Fruit fly (Drosophila melanogaster) whole organism: ENCODE results near the gene nrv1.

Source experiments
- CG8478 ChIP-seq: fragments of >200 bp; optimal IDR thresholded peaks from 2 replicates; lab custom pipeline; 2018; ENCODE audit warnings: inconsistent platforms
- Dll ChIP-seq: fragments of >200 bp; optimal IDR thresholded peaks from 2 replicates; lab custom pipeline; 2017
- EcR ChIP-seq, 2 experiments: fragments of >200 bp; optimal IDR thresholded peaks; 2 replicates each; lab custom pipeline; 2017; ENCODE audit warnings: missing biosample characterization in 2 of 2, missing genetic modification characterization in 2 of 2, missing genetic modification reagents in 2 of 2
- pan ChIP-seq: fragments of >200 bp; optimal IDR thresholded peaks from 2 replicates; lab custom pipeline; 2017
- psq ChIP-seq: fragments of >200 bp; optimal IDR thresholded peaks from 2 replicates; lab custom pipeline; 2017
- usp ChIP-seq: fragments of >200 bp; optimal IDR thresholded peaks from 2 replicates; lab custom pipeline; 2017; ENCODE audit warnings: missing biosample characterization, missing genetic modification characterization, mixed read lengths

Gene nrv1

DNA sequence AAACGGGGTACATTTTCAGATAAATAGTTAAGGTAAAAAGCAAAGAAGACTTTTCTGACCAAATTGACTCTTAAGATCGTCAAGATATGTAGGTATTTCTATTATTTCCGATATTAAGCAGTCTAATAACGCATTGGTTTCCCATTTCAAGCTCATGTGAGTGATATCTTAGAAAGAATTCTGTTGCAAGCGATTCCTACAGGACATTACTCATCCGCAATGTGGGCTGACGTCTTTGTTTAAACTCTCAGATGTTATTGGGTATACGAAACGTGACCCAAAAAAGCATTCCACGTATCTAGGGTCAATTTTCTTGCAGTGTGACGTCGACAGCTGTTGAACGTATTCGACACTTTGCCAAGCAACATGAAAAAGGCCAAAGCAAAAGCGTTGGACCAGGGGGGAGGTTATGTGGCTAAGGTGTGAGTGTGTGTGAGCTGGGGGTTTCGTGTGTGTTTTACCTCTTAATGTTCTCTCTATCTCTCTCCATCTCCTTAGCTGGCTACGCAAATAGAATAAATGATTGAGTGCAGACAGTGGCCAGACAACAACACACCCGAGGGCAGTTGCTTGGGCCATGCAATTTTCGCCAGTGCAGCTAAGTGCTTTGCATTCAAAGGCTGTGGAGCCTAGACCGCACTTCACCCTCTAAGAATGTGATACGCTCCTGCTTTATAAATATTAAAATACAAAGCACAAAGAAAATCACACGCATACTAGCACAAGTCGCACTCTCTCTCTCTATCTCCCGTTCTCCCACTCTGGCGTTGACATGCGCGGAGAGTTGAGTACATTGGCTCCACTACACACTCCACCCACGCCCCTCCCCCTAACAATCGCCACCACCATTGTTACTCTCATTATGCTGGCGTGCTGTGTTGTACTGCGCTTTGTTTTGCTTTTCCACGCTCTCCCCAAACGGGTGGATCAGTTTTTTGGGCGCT lies 640 bp upstream of the nrv1 start:
- no peak for TF ChIP-seq psq (lab: Kevin White, UChicago)
- TF ChIP-seq usp (GFP tag; lab: Kevin White, UChicago), result no peak
- peak; percentile 36 for TF ChIP-seq CG8478 (lab: Kevin White, UChicago)
- TF ChIP-seq Dll (lab: Kevin White, UChicago), result peak; percentile 91
- peak; percentile 76 to 79 for TF ChIP-seq EcR (GFP tag; optimal IDR thresholded peaks at IDR 0.05; lab: Kevin White, UChicago)
- TF ChIP-seq pan, result no peak

dm6 chr2L:6785583-6785982 lies 1.1 kb downstream of the nrv1 start:
- TF ChIP-seq CG8478 (lab: Kevin White, UChicago), result no peak
- no peak for TF ChIP-seq Dll (lab: Kevin White, UChicago)
- no peak for TF ChIP-seq usp (GFP tag; lab: Kevin White, UChicago)
- no peak for TF ChIP-seq psq (lab: Kevin White, UChicago)
- TF ChIP-seq pan, result no peak
- no peak for TF ChIP-seq EcR (GFP tag; optimal IDR thresholded peaks at IDR 0.05; lab: Kevin White, UChicago)

- TF ChIP-seq CG8478 (lab: Kevin White, UChicago), result no peak
- TF ChIP-seq psq (lab: Kevin White, UChicago), result no peak
- no peak for TF ChIP-seq pan
- no peak for TF ChIP-seq EcR (GFP tag; optimal IDR thresholded peaks at IDR 0.05; lab: Kevin White, UChicago)
- no peak for TF ChIP-seq Dll (lab: Kevin White, UChicago)
- TF ChIP-seq usp (GFP tag; lab: Kevin White, UChicago), result no peak
These were observed 2.4 kb downstream of the nrv1 start for dm6 chr2L:6784235-6784634.

DNA sequence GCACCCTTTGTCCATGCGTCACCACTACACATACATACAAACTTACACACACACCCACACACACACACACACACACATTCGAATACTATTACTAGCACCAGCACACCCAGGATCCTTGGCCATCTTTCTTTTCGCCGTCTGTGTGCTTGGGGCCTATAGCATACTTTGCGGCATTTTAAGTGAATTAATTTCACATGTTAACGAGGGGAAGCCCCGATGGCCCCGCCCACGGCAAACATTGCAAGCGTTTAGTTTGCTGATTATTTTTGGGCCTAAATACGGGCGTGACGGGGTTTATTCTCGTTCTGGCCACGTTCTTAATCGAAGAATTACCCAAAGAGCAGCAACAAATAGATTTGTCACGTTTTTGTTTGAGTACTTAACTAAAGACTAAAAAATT lies 3.3 kb downstream of the nrv1 start:
- TF ChIP-seq usp (GFP tag; lab: Kevin White, UChicago), result no peak
- no peak for TF ChIP-seq psq (lab: Kevin White, UChicago)
- TF ChIP-seq Dll (lab: Kevin White, UChicago), result no peak
- TF ChIP-seq EcR (GFP tag; optimal IDR thresholded peaks at IDR 0.05; lab: Kevin White, UChicago), result no peak
- TF ChIP-seq CG8478 (lab: Kevin White, UChicago), result no peak
- no peak for TF ChIP-seq pan

- TF ChIP-seq CG8478 (lab: Kevin White, UChicago), result no peak
- no peak for TF ChIP-seq EcR (GFP tag; optimal IDR thresholded peaks at IDR 0.05; lab: Kevin White, UChicago)
- no peak for TF ChIP-seq psq (lab: Kevin White, UChicago)
- no peak for TF ChIP-seq pan
- TF ChIP-seq Dll (lab: Kevin White, UChicago), result no peak
- TF ChIP-seq usp (GFP tag; lab: Kevin White, UChicago), result no peak
These were observed 11.8 kb downstream of the nrv1 start for dm6 chr2L:6774853-6775252.

- TF ChIP-seq EcR (GFP tag; optimal IDR thresholded peaks at IDR 0.05; lab: Kevin White, UChicago) (no peak), Dll (lab: Kevin White, UChicago) (no peak), pan (no peak), CG8478 (lab: Kevin White, UChicago) (no peak), psq (lab: Kevin White, UChicago) (no peak), usp (GFP tag; lab: Kevin White, UChicago) (no peak)
These were observed 13.0 kb downstream of the nrv1 start, which contains the start of gene CG17378 for dm6 chr2L:6773645-6774044. Gene CG17378, plus strand, starts transcription at chr2L:6774041.

- no peak for TF ChIP-seq psq (lab: Kevin White, UChicago)
- TF ChIP-seq EcR (GFP tag; optimal IDR thresholded peaks at IDR 0.05; lab: Kevin White, UChicago), result no peak
- TF ChIP-seq pan, result no peak
- TF ChIP-seq usp (GFP tag; lab: Kevin White, UChicago), result no peak
- no peak for TF ChIP-seq Dll (lab: Kevin White, UChicago)
- no peak for TF ChIP-seq CG8478 (lab: Kevin White, UChicago)
These were observed 14.0 kb downstream of the nrv1 start, which contains the start of gene LUBEL for dm6 chr2L:6772655-6773054. Gene LUBEL, minus strand, starts transcription at chr2L:6772755.

DNA sequence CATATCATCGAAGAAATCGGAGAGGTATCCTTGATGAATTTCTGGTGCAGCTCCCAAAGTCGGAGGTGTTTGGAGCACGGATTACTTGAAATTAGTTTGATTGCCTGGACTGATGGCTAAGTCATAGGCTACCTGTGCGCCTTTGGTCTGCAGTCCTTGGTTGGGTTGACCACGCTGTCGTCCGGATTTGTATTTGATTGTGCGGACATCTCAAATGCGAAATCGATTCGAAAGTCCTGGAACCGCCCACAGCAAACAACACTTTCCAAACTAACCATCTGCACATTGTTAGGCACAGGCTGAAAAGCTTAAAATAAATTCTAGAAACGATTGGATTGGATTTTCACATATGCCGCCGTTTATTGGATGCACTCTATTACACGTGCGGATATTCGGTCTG lies 27.1 kb downstream of the nrv1 start, which contains the start of gene CG11322:
Gene CG11322, minus strand, starts transcription at position 101 of the 400 bp plus-strand sequence.
- TF ChIP-seq EcR (GFP tag; optimal IDR thresholded peaks at IDR 0.05; lab: Kevin White, UChicago), result no peak
- no peak for TF ChIP-seq usp (GFP tag; lab: Kevin White, UChicago)
- TF ChIP-seq psq (lab: Kevin White, UChicago), result no peak
- TF ChIP-seq pan, result no peak

DNA sequence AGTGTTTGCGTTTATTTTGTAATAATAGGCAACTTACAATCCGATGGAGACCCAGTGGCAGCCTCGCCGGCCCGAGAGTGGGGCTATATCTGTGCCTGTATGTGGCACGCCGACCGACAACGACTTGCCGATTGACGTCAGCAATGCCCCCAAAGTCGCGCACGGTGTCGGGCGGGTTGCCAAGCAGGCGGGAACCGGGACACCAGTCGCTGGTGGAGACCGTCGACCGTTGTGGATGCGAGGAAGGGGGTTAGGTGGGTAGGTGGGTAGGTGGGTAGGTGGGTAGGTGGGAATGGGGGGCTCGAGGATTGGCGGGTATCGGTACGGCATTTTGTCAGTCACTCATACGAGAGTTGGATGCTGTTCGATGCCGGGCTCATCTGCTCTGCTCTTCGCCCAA lies 35.6 kb downstream of the nrv1 start:
- TF ChIP-seq pan (no peak), Dll (lab: Kevin White, UChicago) (no peak)

- no peak for TF ChIP-seq pan
- no peak for TF ChIP-seq CG8478 (lab: Kevin White, UChicago)
- TF ChIP-seq psq (lab: Kevin White, UChicago), result no peak
These were observed 38.8 kb downstream of the nrv1 start, which contains the start of gene CG44271 for dm6 chr2L:6747814-6748213. Gene CG44271, minus strand, starts transcription at chr2L:6747914.

DNA sequence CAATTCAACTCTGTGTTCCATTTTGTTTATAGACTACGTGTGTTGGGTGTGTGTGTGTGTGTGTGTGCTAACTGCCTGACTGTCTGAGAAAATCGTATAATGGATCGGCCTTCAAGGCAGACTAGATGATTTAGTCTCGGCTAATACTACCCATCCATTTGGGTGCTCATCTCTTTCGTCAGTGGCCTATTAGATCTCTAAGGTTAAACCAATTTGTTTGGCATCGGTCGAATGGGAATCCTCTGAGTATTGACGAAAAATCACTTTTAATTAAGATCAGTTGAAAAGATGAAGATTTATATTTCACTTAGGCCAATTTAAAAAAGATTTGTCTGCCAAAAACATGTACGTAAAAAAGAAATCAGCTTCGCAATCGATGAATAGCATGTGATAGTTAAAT lies 41.1 kb downstream of the nrv1 start, which contains the start of gene CG31910:
Gene CG31910, minus strand, starts transcription at position 101 of the 400 bp plus-strand sequence.
- TF ChIP-seq psq (lab: Kevin White, UChicago), result no peak
- no peak for TF ChIP-seq pan
- TF ChIP-seq Dll (lab: Kevin White, UChicago), result no peak
- no peak for TF ChIP-seq CG8478 (lab: Kevin White, UChicago)
- TF ChIP-seq usp (GFP tag; lab: Kevin White, UChicago), result no peak
- TF ChIP-seq EcR (GFP tag; optimal IDR thresholded peaks at IDR 0.05; lab: Kevin White, UChicago), result no peak
